Fruit fly (Drosophila melanogaster): Measurements from ENCODE around the gene Ca-alpha1T.
A peak's percentile ranks its signal among the peaks of the same experiment; 100 is the strongest.

Ca-alpha1T gene

DNA sequence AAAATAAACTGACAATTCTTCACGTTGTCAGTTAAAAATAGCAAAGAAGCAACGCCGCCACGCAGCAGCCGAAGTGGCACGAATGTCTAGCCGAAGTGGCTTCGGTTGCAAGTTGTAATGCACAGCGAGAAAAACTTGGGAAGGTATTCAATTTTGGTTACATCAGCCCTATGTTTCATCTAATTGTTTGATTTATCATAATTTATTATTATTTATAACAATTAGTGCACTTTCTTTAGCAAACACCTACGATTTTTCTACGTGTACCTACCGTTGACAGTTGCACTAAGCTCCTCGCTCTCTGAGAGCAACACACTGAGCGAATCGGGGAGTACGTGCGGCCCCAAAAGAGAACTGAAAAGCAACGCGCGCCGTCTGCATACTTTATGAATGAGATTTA is 117.4 kb downstream of the Ca-alpha1T start, which contains the start of gene Tsp5D (continued):
- TF ChIP-seq chn (GFP tag; optimal IDR thresholded peaks at IDR 0.05) (peak; percentile 47), repo (GFP tag; optimal IDR thresholded peaks at IDR 0.05) (peak; percentile 14), ap (GFP tag; IDR thresholded peaks at IDR 0.05) (peak; percentile 94), CG2199 (GFP tag; IDR thresholded peaks at IDR 0.05) (peak; percentile 96), CG12942 (GFP tag; optimal IDR thresholded peaks at IDR 0.05) (peak; percentile 83), CG6254 (GFP tag; optimal IDR thresholded peaks at IDR 0.05) (peak; percentile 92), az2 (GFP tag; optimal IDR thresholded peaks at IDR 0.05) (peak; percentile 92), Sox102F (GFP tag; optimal IDR thresholded peaks at IDR 0.05) (peak; percentile 96), CG12219 (GFP tag; optimal IDR thresholded peaks at IDR 0.05) (peak; percentile 91), tin (GFP tag; optimal IDR thresholded peaks at IDR 0.05) (peak; percentile 88), dpn (GFP tag; optimal IDR thresholded peaks at IDR 0.05) (peak; percentile 31 to 89), CG3838 (GFP tag; optimal IDR thresholded peaks at IDR 0.05) (no peak), CG13296 (GFP tag; optimal IDR thresholded peaks at IDR 0.05) (peak; percentile 88), cad (GFP tag; optimal IDR thresholded peaks at IDR 0.05) (no peak), CG11247 (GFP tag; IDR thresholded peaks at IDR 0.05) (peak; percentile 87), CG10274 (GFP tag; optimal IDR thresholded peaks at IDR 0.05) (peak; percentile 72), croc (GFP tag; conservative IDR thresholded peaks at IDR 0.05) (peak; percentile 93), Hmr (GFP tag; optimal IDR thresholded peaks at IDR 0.05) (peak; percentile 81), bowl (GFP tag; IDR thresholded peaks at IDR 0.05) (peak; percentile 91), Asciz (GFP tag; optimal IDR thresholded peaks at IDR 0.05) (peak; percentile 96), CG8388 (GFP tag; optimal IDR thresholded peaks at IDR 0.05) (peak; percentile 93), org-1 (GFP tag; optimal IDR thresholded peaks at IDR 0.05) (peak; percentile 85), CG8359 (GFP tag; optimal IDR thresholded peaks at IDR 0.05; ENCODE audit: borderline replicate concordance) (peak; percentile 78), Dfd (GFP tag; optimal IDR thresholded peaks at IDR 0.05) (no peak), CG9876 (GFP tag; optimal IDR thresholded peaks at IDR 0.05) (no peak), dan (GFP tag; IDR thresholded peaks at IDR 0.05) (peak; percentile 50; the same call in 1 of the 2 replicates), CG17612 (GFP tag; IDR thresholded peaks at IDR 0.05) (peak; percentile 77), CG2875 (GFP tag; optimal IDR thresholded peaks at IDR 0.05) (peak; percentile 91), CG5245 (GFP tag; optimal IDR thresholded peaks at IDR 0.05) (peak; percentile 94), p53 (GFP tag; optimal IDR thresholded peaks at IDR 0.05) (no peak), stc (GFP tag; IDR thresholded peaks at IDR 0.05) (peak; percentile 95), Aef1 (GFP tag; IDR thresholded peaks at IDR 0.05) (peak; percentile 92), Awh (GFP tag; IDR thresholded peaks at IDR 0.05) (peak; percentile 97), CG10959 (GFP tag; IDR thresholded peaks at IDR 0.05) (peak; percentile 89), luna (GFP tag; optimal IDR thresholded peaks at IDR 0.05) (no peak), CG10321 (GFP tag; IDR thresholded peaks at IDR 0.05) (peak; percentile 70), ara (GFP tag; IDR thresholded peaks at IDR 0.05) (peak; percentile 96), so (GFP tag; IDR thresholded peaks at IDR 0.05) (peak; percentile 96), CG17802 (tag; optimal IDR thresholded peaks at IDR 0.05) (peak; percentile 75), CG14014 (GFP tag; IDR thresholded peaks at IDR 0.05) (peak; percentile 91), sisA (GFP tag; IDR thresholded peaks at IDR 0.05) (peak; percentile 97), Gsc (GFP tag; IDR thresholded peaks at IDR 0.05) (peak; percentile 77), gsb (GFP tag; IDR thresholded peaks at IDR 0.05) (peak; percentile 74), CG1832 (GFP tag; optimal IDR thresholded peaks at IDR 0.05) (no peak), fd102C (GFP tag; optimal IDR thresholded peaks at IDR 0.05) (peak; percentile 14), CG30020 (tag; optimal IDR thresholded peaks at IDR 0.05) (peak; percentile 53), Nf-YB (GFP tag; optimal IDR thresholded peaks at IDR 0.05) (peak; percentile 74), amos (GFP tag; IDR thresholded peaks at IDR 0.05; ENCODE audit: partially characterized antibody) (no peak), sc (optimal IDR thresholded peaks at IDR 0.05) (no peak), sc (GFP tag; optimal IDR thresholded peaks at IDR 0.05) (peak; percentile 92), esg (GFP tag; conservative IDR thresholded peaks at IDR 0.05) (peak; percentile 94), gsb-n (tag; optimal IDR thresholded peaks at IDR 0.05) (peak; percentile 91)

Data from whole organism, embryonic.